Worm (Caenorhabditis elegans) whole organism, late embryonic: ENCODE results near the gene ttc-7.

Experiments
- C08G9.2 ChIP-seq: sonication (generic microtip); optimal IDR thresholded peaks from 2 replicates; lab custom pipeline; 2016; ENCODE audit warnings: mild to moderate bottlenecking, missing genetic modification characterization, moderate library complexity, missing compliant biosample characterization
- C38D4.7 ChIP-seq: fragments of 200-800 bp; sonication (Bioruptor generic); optimal IDR thresholded peaks from 2 replicates; lab custom pipeline; 2018; ENCODE audit warnings: mild to moderate bottlenecking, missing genetic modification characterization, moderate library complexity, missing compliant biosample characterization
- F13H6.1 ChIP-seq: sonication (generic microtip); optimal IDR thresholded peaks from 2 replicates; lab custom pipeline; 2016; ENCODE audit warnings: missing genetic modification characterization, missing compliant biosample characterization
- K09A11.1 ChIP-seq: sonication (generic microtip); optimal IDR thresholded peaks from 2 replicates; lab custom pipeline; 2017; ENCODE audit warnings: antibody characterized with exemption, mild to moderate bottlenecking, missing genetic modification characterization, missing compliant biosample characterization; ENCODE audit not compliant: insufficient read depth
- T23F11.4 ChIP-seq: fragments of 200-800 bp; sonication (Bioruptor generic); optimal IDR thresholded peaks from 2 replicates; lab custom pipeline; 2018; ENCODE audit warnings: mild to moderate bottlenecking, missing genetic modification characterization, missing compliant biosample characterization
- Y22D7AL.16 ChIP-seq: sonication (generic microtip); optimal IDR thresholded peaks from 2 replicates; lab custom pipeline; 2016; ENCODE audit warnings: missing genetic modification characterization, missing compliant biosample characterization
- ahr-1 ChIP-seq: sonication (generic microtip); optimal IDR thresholded peaks from 2 replicates; lab custom pipeline; 2016; ENCODE audit warnings: missing genetic modification characterization, missing compliant biosample characterization
- ceh-14 ChIP-seq: sonication (generic microtip); optimal IDR thresholded peaks from 2 replicates; lab custom pipeline; 2016; ENCODE audit warnings: missing genotype, missing genetic modification characterization, missing compliant biosample characterization
- ceh-19 ChIP-seq: fragments of 200-800 bp; sonication (Bioruptor generic); optimal IDR thresholded peaks from 2 replicates; lab custom pipeline; 2018; ENCODE audit warnings: mild to moderate bottlenecking, missing genetic modification characterization, missing compliant biosample characterization
- ceh-2 ChIP-seq: sonication (generic microtip); optimal IDR thresholded peaks from 2 replicates; lab custom pipeline; 2016; ENCODE audit warnings: missing genotype, missing genetic modification characterization, missing compliant biosample characterization
- ceh-31 ChIP-seq: sonication (generic microtip); optimal IDR thresholded peaks from 2 replicates; lab custom pipeline; 2016; ENCODE audit warnings: missing genetic modification characterization, missing compliant biosample characterization
- ceh-48 ChIP-seq: sonication (generic microtip); optimal IDR thresholded peaks from 2 replicates; lab custom pipeline; 2016; ENCODE audit warnings: missing genetic modification characterization, inconsistent platforms, missing compliant biosample characterization
- che-1 ChIP-seq: sonication (generic microtip); optimal IDR thresholded peaks from 2 replicates; lab custom pipeline; 2016; ENCODE audit warnings: mild to moderate bottlenecking, missing genetic modification characterization, missing compliant biosample characterization
- dve-1 ChIP-seq: sonication (generic microtip); optimal IDR thresholded peaks from 2 replicates; lab custom pipeline; 2017; ENCODE audit warnings: antibody characterized with exemption, mild to moderate bottlenecking, missing genetic modification characterization, missing compliant biosample characterization
- elt-2 ChIP-seq: sonication (generic microtip); optimal IDR thresholded peaks from 2 replicates; lab custom pipeline; 2016; ENCODE audit warnings: missing genetic modification reagents, missing genetic modification characterization, missing compliant biosample characterization
- ets-4 ChIP-seq: sonication (generic microtip); optimal IDR thresholded peaks from 2 replicates; lab custom pipeline; 2016; ENCODE audit warnings: missing genetic modification characterization, missing compliant biosample characterization
- fax-1 ChIP-seq: sonication (generic microtip); optimal IDR thresholded peaks from 2 replicates; lab custom pipeline; 2016; ENCODE audit warnings: missing genotype, missing genetic modification characterization, missing compliant biosample characterization
- fkh-10 ChIP-seq: fragments of 150-350 bp; optimal IDR thresholded peaks from 2 replicates; lab custom pipeline; 2014; ENCODE audit warnings: missing biosample characterization, missing genetic modification reagents, missing genetic modification characterization
- gmeb-2 ChIP-seq: sonication (generic microtip); optimal IDR thresholded peaks from 2 replicates; lab custom pipeline; 2016; ENCODE audit warnings: missing genetic modification characterization, inconsistent platforms, missing compliant biosample characterization
- hlh-13 ChIP-seq: fragments of 200-800 bp; sonication (Bioruptor generic); optimal IDR thresholded peaks from 2 replicates; lab custom pipeline; 2018; ENCODE audit warnings: mild to moderate bottlenecking, missing genetic modification characterization, missing compliant biosample characterization
- hlh-8 ChIP-seq: sonication (generic microtip); optimal IDR thresholded peaks from 2 replicates; lab custom pipeline; 2016; ENCODE audit warnings: missing genotype, missing genetic modification characterization, missing compliant biosample characterization
- lin-11 ChIP-seq: fragments of 200-800 bp; sonication (Bioruptor generic); optimal IDR thresholded peaks from 2 replicates; lab custom pipeline; 2018; ENCODE audit warnings: mild to moderate bottlenecking, missing genetic modification characterization, missing compliant biosample characterization
- mec-3 ChIP-seq: sonication (generic microtip); optimal IDR thresholded peaks from 2 replicates; lab custom pipeline; 2016; ENCODE audit warnings: borderline replicate concordance, missing genetic modification characterization, missing compliant biosample characterization
- nfya-1 ChIP-seq: sonication (generic microtip); optimal IDR thresholded peaks from 2 replicates; lab custom pipeline; 2017; ENCODE audit warnings: missing genetic modification characterization, mild to moderate bottlenecking, missing compliant biosample characterization, antibody characterized with exemption, moderate library complexity
- nhr-11 ChIP-seq: fragments of 150-350 bp; optimal IDR thresholded peaks from 2 replicates; lab custom pipeline; 2014; ENCODE audit warnings: missing biosample characterization, missing genetic modification characterization
- npax-4 ChIP-seq: sonication (generic microtip); optimal IDR thresholded peaks from 2 replicates; lab custom pipeline; 2016; ENCODE audit warnings: missing genetic modification characterization, missing compliant biosample characterization
- odd-2 ChIP-seq: sonication (generic microtip); optimal IDR thresholded peaks from 2 replicates; lab custom pipeline; 2017; ENCODE audit warnings: antibody characterized with exemption, mild to moderate bottlenecking, missing genetic modification characterization, missing compliant biosample characterization
- pag-3 ChIP-seq: sonication (generic microtip); optimal IDR thresholded peaks from 2 replicates; lab custom pipeline; 2016; ENCODE audit warnings: missing compliant biosample characterization, missing genetic modification characterization, borderline replicate concordance
- pat-9 ChIP-seq: fragments of 200-800 bp; sonication (Bioruptor generic); optimal IDR thresholded peaks from 2 replicates; lab custom pipeline; 2018; ENCODE audit warnings: mild to moderate bottlenecking, missing genetic modification characterization, moderate library complexity, missing compliant biosample characterization
- pqm-1 ChIP-seq: sonication (generic microtip); optimal IDR thresholded peaks from 2 replicates; lab custom pipeline; 2016; ENCODE audit warnings: missing genetic modification characterization, missing compliant biosample characterization
- pros-1 ChIP-seq: fragments of 150-350 bp; optimal IDR thresholded peaks from 2 replicates; lab custom pipeline; 2014; ENCODE audit warnings: missing biosample characterization, missing genetic modification reagents, missing genetic modification characterization
- ref-2 ChIP-seq: sonication (generic microtip); optimal IDR thresholded peaks from 2 replicates; lab custom pipeline; 2016; ENCODE audit warnings: missing genetic modification characterization, missing compliant biosample characterization
- rnt-1 ChIP-seq: sonication (generic microtip); optimal IDR thresholded peaks from 2 replicates; lab custom pipeline; 2016; ENCODE audit warnings: missing genetic modification characterization, missing compliant biosample characterization
- sox-2 ChIP-seq: fragments of 200-800 bp; sonication (Bioruptor generic); IDR thresholded peaks from 2 replicates; pipeline ENCODE4 v1.3.6; 2022; ENCODE audit warnings: missing genetic modification reagents, missing genetic modification characterization, missing compliant biosample characterization
- sox-4 ChIP-seq: sonication (generic microtip); optimal IDR thresholded peaks from 2 replicates; lab custom pipeline; 2017; ENCODE audit warnings: mild to moderate bottlenecking, missing genetic modification characterization, inconsistent platforms, missing compliant biosample characterization
- tbx-7 ChIP-seq: sonication (generic microtip); optimal IDR thresholded peaks from 2 replicates; lab custom pipeline; 2016; ENCODE audit warnings: missing genotype, missing genetic modification characterization, missing compliant biosample characterization
- ttx-3 ChIP-seq: sonication (generic microtip); optimal IDR thresholded peaks from 2 replicates; lab custom pipeline; 2016; ENCODE audit warnings: missing genetic modification reagents, missing genetic modification characterization, missing compliant biosample characterization
- unc-3 ChIP-seq, 2 experiments: fragments of 200-800 bp in 1 of 2; sonication (Bioruptor generic) in 1 of 2; sonication (generic microtip) in 1 of 2; conservative IDR thresholded peaks in 1 of 2; optimal IDR thresholded peaks in 1 of 2; 2 replicates each; pipeline versions ENCODE4 v1.3.6 to Lab custom; 2016 to 2022; ENCODE audit warnings: missing compliant biosample characterization in 2 of 2, missing genetic modification characterization in 2 of 2, missing genetic modification reagents in 1 of 2
- unc-42 ChIP-seq: sonication (generic microtip); optimal IDR thresholded peaks from 2 replicates; lab custom pipeline; 2016; ENCODE audit warnings: missing genotype, missing genetic modification characterization, missing compliant biosample characterization
- unc-55 ChIP-seq: sonication (generic microtip); optimal IDR thresholded peaks from 2 replicates; lab custom pipeline; 2017; ENCODE audit warnings: missing biosample characterization, missing genetic modification reagents, missing genetic modification characterization
- zip-5 ChIP-seq: sonication (generic microtip); optimal IDR thresholded peaks from 2 replicates; lab custom pipeline; 2016; ENCODE audit warnings: missing genetic modification characterization, missing compliant biosample characterization
- ztf-16 ChIP-seq: sonication (generic microtip); optimal IDR thresholded peaks from 2 replicates; lab custom pipeline; 2017; ENCODE audit warnings: missing genetic modification characterization, missing compliant biosample characterization

Gene ttc-7

DNA sequence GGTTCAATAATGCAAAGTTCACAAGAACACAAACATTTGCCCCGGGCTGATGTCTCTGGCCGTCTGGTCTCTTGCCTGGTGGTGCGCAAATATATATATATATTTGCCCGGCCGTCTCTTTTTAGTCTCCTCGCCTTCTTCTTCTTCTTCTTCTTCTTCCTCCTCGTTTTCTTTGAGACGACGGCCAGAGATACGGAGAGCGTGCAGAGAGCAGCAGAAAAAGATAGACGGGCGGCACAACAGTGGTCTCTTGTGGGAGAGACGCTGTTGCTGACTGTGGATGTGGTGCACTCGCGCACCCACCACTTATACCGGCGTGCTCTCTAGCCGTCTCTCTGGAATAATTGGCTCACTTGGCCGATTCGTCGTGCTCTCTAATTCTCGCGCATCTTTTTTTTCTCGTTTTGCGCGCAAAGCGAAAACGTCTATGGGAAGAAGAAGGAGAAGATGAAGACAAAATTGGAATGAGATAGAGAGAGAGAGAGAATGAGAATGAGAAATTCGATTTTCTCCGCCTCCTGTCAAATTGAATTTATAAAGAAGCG, 61.0 kb downstream of the ttc-7 start (continued):
- TF ChIP-seq sox-4 (tag; lab: Kevin White, UChicago) (no peak), unc-55 (peak; percentile 88), unc-3 (GFP tag; conservative IDR thresholded peaks at IDR 0.05; lab: Robert Waterston, UW) (0 out of 2 replicates have a peak, but pooled peaks have one; percentile 5), unc-3 (tag; optimal IDR thresholded peaks at IDR 0.05; lab: Kevin White, UChicago) (peak; percentile 85), C08G9.2 (tag; lab: Kevin White, UChicago) (peak; percentile 29), fax-1 (tag; lab: Kevin White, UChicago) (peak; percentile 70), tbx-7 (tag; lab: Kevin White, UChicago) (peak; percentile 19), ztf-16 (tag; lab: Kevin White, UChicago) (peak; percentile 7), nfya-1 (tag; lab: Kevin White, UChicago) (peak; percentile 90), ahr-1 (tag; lab: Kevin White, UChicago) (no peak), ceh-14 (tag; lab: Kevin White, UChicago) (peak; percentile 90), C38D4.7 (GFP tag; lab: Kevin White, UChicago) (no peak), hlh-13 (no peak), nhr-11 (tag; lab: Kevin White, UChicago) (no peak), mec-3 (tag; lab: Kevin White, UChicago) (no peak), pros-1 (peak; percentile 94), ceh-19 (GFP tag; lab: Kevin White, UChicago) (peak; percentile 56), hlh-8 (tag; lab: Kevin White, UChicago) (peak; percentile 70), Y22D7AL.16 (tag; lab: Kevin White, UChicago) (no peak), ttx-3 (peak; percentile 28), ceh-48 (tag; lab: Kevin White, UChicago) (peak; percentile 28), rnt-1 (peak; percentile 84), K09A11.1 (tag; lab: Kevin White, UChicago) (peak; percentile 14), odd-2 (tag; lab: Kevin White, UChicago) (no peak), ets-4 (tag; lab: Kevin White, UChicago) (peak; percentile 58), lin-11 (tag; lab: Kevin White, UChicago) (no peak), pat-9 (tag; lab: Kevin White, UChicago) (peak; percentile 46), sox-2 (GFP tag; lab: Robert Waterston, UW) (peak; percentile 8; the same call in 1 of the 2 replicates), gmeb-2 (tag; lab: Kevin White, UChicago) (no peak), pag-3 (tag; lab: Kevin White, UChicago) (no peak), F13H6.1 (tag; lab: Kevin White, UChicago) (peak; percentile 93), dve-1 (peak; percentile 55), npax-4 (tag; lab: Kevin White, UChicago) (no peak), elt-2 (tag; lab: Kevin White, UChicago) (peak; percentile 48), unc-42 (tag; lab: Kevin White, UChicago) (peak; percentile 100), pqm-1 (tag; lab: Kevin White, UChicago) (peak; percentile 91), ceh-2 (peak; percentile 69), T23F11.4 (GFP tag; lab: Kevin White, UChicago) (peak; percentile 61), ref-2 (tag; lab: Kevin White, UChicago) (peak; percentile 97), ceh-31 (tag; lab: Kevin White, UChicago) (peak; percentile 98)

DNA sequence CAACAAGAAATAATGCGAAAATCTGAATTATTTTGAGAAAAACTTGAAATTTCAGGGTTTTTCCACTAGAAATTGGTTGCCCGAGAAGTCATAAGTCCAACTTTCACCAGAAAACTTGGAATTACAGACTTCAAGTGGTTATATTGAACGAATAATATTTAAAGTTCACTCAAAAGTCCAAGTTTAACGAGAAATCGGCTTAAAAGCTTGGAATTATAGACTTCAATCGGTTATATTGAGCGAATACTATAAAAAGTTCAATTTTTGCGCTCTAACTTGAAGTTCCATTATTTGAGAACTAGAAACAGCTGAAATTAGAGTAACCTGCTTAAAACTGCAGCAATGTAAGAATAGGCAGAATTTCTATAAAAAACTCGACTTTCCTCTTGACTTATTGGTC, 61.9 kb downstream of the ttc-7 start:
- TF ChIP-seq zip-5 (tag; lab: Kevin White, UChicago) (no peak), mec-3 (tag; lab: Kevin White, UChicago) (no peak), che-1 (tag; lab: Kevin White, UChicago) (no peak), ceh-31 (tag; lab: Kevin White, UChicago) (no peak), gmeb-2 (tag; lab: Kevin White, UChicago) (no peak), fkh-10 (GFP tag; lab: Kevin White, UChicago) (no peak), hlh-8 (tag; lab: Kevin White, UChicago) (no peak)
- TF ChIP-seq, all 69 proteins: peak for 0
